Fruit fly (Drosophila melanogaster) Kc167 (cell line): ENCODE results near the gene ac.

Experiments used
- psq ChIP-seq: fragments of >200 bp; optimal IDR thresholded peaks from 2 replicates; lab custom pipeline; 2017; ENCODE audit warnings: missing external identifiers
- ttk ChIP-seq: sonication (Bioruptor generic); optimal IDR thresholded peaks from 2 replicates; lab custom pipeline; 2017; ENCODE audit warnings: missing external identifiers

DNA sequence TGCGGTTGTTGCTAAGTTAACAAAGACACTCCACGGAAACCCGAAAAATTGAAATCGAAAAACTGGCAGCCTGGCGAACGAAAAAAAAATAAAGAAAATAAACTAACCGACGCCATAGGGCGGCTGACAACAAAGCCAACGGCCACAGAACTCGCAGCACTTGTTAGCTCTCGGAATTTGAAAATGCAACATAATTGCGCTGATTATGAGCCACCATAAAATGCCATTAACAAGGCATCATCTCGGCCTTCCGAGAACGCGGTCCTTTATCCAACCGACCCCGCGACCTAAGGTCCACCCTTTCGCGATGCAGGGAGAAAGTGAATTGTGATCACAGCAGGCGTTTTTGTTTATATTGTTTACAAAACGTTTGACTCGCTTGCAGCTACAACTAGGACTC, 7.6 kb downstream of the ac start:
- TF ChIP-seq psq (no peak), ttk (lab: Kevin White, UChicago) (no peak)
